Fruit fly (Drosophila melanogaster) whole organism, embryonic: ENCODE results near the gene RpL32.

Experiments
- ATbp ChIP-seq: fragments of 200-800 bp; sonication (Bioruptor generic); optimal IDR thresholded peaks from 2 replicates; lab custom pipeline; 2017; ENCODE audit warnings: missing biosample characterization, mild to moderate bottlenecking, missing genetic modification characterization, missing genetic modification reagents
- Adf1 ChIP-seq: fragments of 200-800 bp; sonication (Bioruptor generic); IDR thresholded peaks from 2 replicates; pipeline ENCODE4 v1.3.6; 2022; ENCODE audit warnings: missing biosample characterization, missing genetic modification characterization
- Bdp1 ChIP-seq: fragments of 200-800 bp; sonication (Bioruptor generic); optimal IDR thresholded peaks from 3 replicates; lab custom pipeline; 2016; ENCODE audit warnings: missing biosample characterization, missing genetic modification characterization
- C15 ChIP-seq: fragments of 200-800 bp; sonication (Bioruptor generic); IDR thresholded peaks from 3 replicates; pipeline ENCODE4 v1.3.6; 2022; ENCODE audit warnings: missing biosample characterization, missing genetic modification characterization
- CG10267 ChIP-seq: fragments of 200-800 bp; sonication (Bioruptor generic); optimal IDR thresholded peaks from 2 replicates; lab custom pipeline; 2018; ENCODE audit warnings: missing biosample characterization, mild to moderate bottlenecking, missing genetic modification characterization, moderate library complexity
- CG10959 ChIP-seq: fragments of 200-800 bp; sonication (Bioruptor generic); IDR thresholded peaks from 2 replicates; pipeline ENCODE4 v1.3.6; 2022; ENCODE audit warnings: missing biosample characterization, missing genetic modification characterization
- CG11695 ChIP-seq: fragments of 200-800 bp; sonication (Bioruptor generic); IDR thresholded peaks from 3 replicates; pipeline ENCODE4 v1.3.6; 2022; ENCODE audit warnings: missing biosample characterization, missing genetic modification characterization
- CG12071 ChIP-seq: fragments of 200-800 bp; sonication (Bioruptor generic); optimal IDR thresholded peaks from 3 replicates; lab custom pipeline; 2018; ENCODE audit warnings: missing biosample characterization, mild to moderate bottlenecking, missing genetic modification characterization
- CG13287 ChIP-seq: fragments of 200-800 bp; sonication (Bioruptor generic); IDR thresholded peaks from 2 replicates; pipeline ENCODE4 v1.3.6; 2022; ENCODE audit warnings: missing biosample characterization, missing genetic modification characterization; ENCODE audit not compliant: partially characterized antibody
- CG14050 ChIP-seq: fragments of 200-800 bp; sonication (Bioruptor generic); IDR thresholded peaks from 3 replicates; pipeline ENCODE4 v1.3.6; 2022; ENCODE audit warnings: missing biosample characterization, missing genetic modification characterization
- CG14965 ChIP-seq: fragments of 200-800 bp; sonication (Bioruptor generic); optimal IDR thresholded peaks from 2 replicates; lab custom pipeline; 2016; ENCODE audit warnings: missing biosample characterization, missing genetic modification characterization, borderline replicate concordance
- CG16863 ChIP-seq: fragments of 200-800 bp; sonication (Bioruptor generic); optimal IDR thresholded peaks from 3 replicates; lab custom pipeline; 2016; ENCODE audit warnings: missing biosample characterization, missing genetic modification characterization
- CG17802 ChIP-seq: fragments of 200-800 bp; sonication (Bioruptor generic); optimal IDR thresholded peaks from 2 replicates; lab custom pipeline; 2018; ENCODE audit warnings: missing biosample characterization, mild to moderate bottlenecking, missing genetic modification characterization, moderate library complexity
- CG18011 ChIP-seq: fragments of 200-800 bp; sonication (Bioruptor generic); optimal IDR thresholded peaks from 2 replicates; lab custom pipeline; 2017; ENCODE audit warnings: missing biosample characterization, missing genetic modification characterization, mild to moderate bottlenecking, moderate library complexity, missing genotype
- CG30020 ChIP-seq: fragments of 200-800 bp; optimal IDR thresholded peaks from 2 replicates; lab custom pipeline; 2019; ENCODE audit warnings: missing biosample characterization, mild to moderate bottlenecking, missing genetic modification characterization, moderate library complexity
- CG33213 ChIP-seq: fragments of 200-800 bp; sonication (Bioruptor generic); optimal IDR thresholded peaks from 3 replicates; lab custom pipeline; 2016; ENCODE audit warnings: missing biosample characterization, missing genetic modification characterization
- CG3847 ChIP-seq: fragments of 200-800 bp; sonication (Bioruptor generic); IDR thresholded peaks from 2 replicates; pipeline ENCODE4 v1.3.6; 2022; ENCODE audit warnings: missing biosample characterization, missing genetic modification characterization
- CG4617 ChIP-seq: fragments of 200-800 bp; sonication (Bioruptor generic); optimal IDR thresholded peaks from 3 replicates; lab custom pipeline; 2016; ENCODE audit warnings: missing biosample characterization, missing genetic modification characterization, borderline replicate concordance
- CG4820 ChIP-seq: fragments of 200-800 bp; sonication (Bioruptor generic); optimal IDR thresholded peaks from 3 replicates; lab custom pipeline; 2016; ENCODE audit warnings: missing biosample characterization, missing genetic modification characterization
- CG8944 ChIP-seq: fragments of 200-800 bp; sonication (Bioruptor generic); optimal IDR thresholded peaks from 3 replicates; lab custom pipeline; 2016; ENCODE audit warnings: missing biosample characterization, missing genetic modification characterization
- Doc2 ChIP-seq: fragments of 200-800 bp; sonication (Bioruptor generic); IDR thresholded peaks from 2 replicates; pipeline ENCODE4 v1.3.6; 2022; ENCODE audit warnings: missing biosample characterization, missing genetic modification characterization
- Doc3 ChIP-seq: fragments of 200-800 bp; sonication (Bioruptor generic); IDR thresholded peaks from 3 replicates; pipeline ENCODE4 v1.3.6; 2022; ENCODE audit warnings: missing biosample characterization, missing genetic modification characterization; ENCODE audit not compliant: partially characterized antibody
- Elba2 ChIP-seq: fragments of 200-800 bp; sonication (Bioruptor generic); optimal IDR thresholded peaks from 3 replicates; lab custom pipeline; 2016; ENCODE audit warnings: missing biosample characterization, missing genetic modification characterization
- Hand ChIP-seq: fragments of 200-800 bp; sonication (Bioruptor generic); optimal IDR thresholded peaks from 2 replicates; lab custom pipeline; 2017; ENCODE audit warnings: mild to moderate bottlenecking, missing biosample characterization, missing genetic modification reagents, missing genetic modification characterization
- Lpt ChIP-seq: fragments of >200 bp; optimal IDR thresholded peaks from 2 replicates; lab custom pipeline; 2018; ENCODE audit warnings: missing biosample characterization, missing genetic modification characterization
- NFAT ChIP-seq: fragments of 200-800 bp; sonication (Bioruptor generic); IDR thresholded peaks from 2 replicates; pipeline ENCODE4 v1.3.6; 2022; ENCODE audit warnings: missing biosample characterization, missing genetic modification characterization
- Neu2 ChIP-seq: fragments of 200-800 bp; sonication (Bioruptor generic); optimal IDR thresholded peaks from 3 replicates; lab custom pipeline; 2016; ENCODE audit warnings: missing biosample characterization, missing genetic modification characterization, borderline replicate concordance
- Pdp1 ChIP-seq, 2 experiments: fragments of 200-800 bp; sonication (Bioruptor generic); optimal IDR thresholded peaks; 3 replicates each; lab custom pipeline; 2016; ENCODE audit warnings: missing biosample characterization in 2 of 2, missing genetic modification characterization in 2 of 2, mild to moderate bottlenecking in 1 of 2, moderate library complexity in 1 of 2
- Six4 ChIP-seq: fragments of 200-800 bp; sonication (Bioruptor generic); optimal IDR thresholded peaks from 2 replicates; lab custom pipeline; 2016; ENCODE audit warnings: missing biosample characterization, missing genetic modification characterization
- Xrp1 ChIP-seq: fragments of 200-800 bp; sonication (Bioruptor generic); IDR thresholded peaks from 2 replicates; pipeline ENCODE4 v1.3.6; 2022; ENCODE audit warnings: missing biosample characterization, missing genetic modification characterization
- ase ChIP-seq: fragments of 200-800 bp; sonication (Bioruptor generic); IDR thresholded peaks from 3 replicates; pipeline ENCODE4 v1.3.6; 2022; ENCODE audit warnings: missing biosample characterization, missing genetic modification characterization
- ash1 ChIP-seq: fragments of 200-800 bp; sonication (Bioruptor generic); optimal IDR thresholded peaks from 2 replicates; lab custom pipeline; 2018; ENCODE audit warnings: missing biosample characterization, mild to moderate bottlenecking, missing genetic modification characterization
- bcd ChIP-seq: fragments of 200-800 bp; sonication (Bioruptor generic); optimal IDR thresholded peaks from 2 replicates; lab custom pipeline; 2017; ENCODE audit warnings: missing biosample characterization, mild to moderate bottlenecking, missing genetic modification characterization
- ci ChIP-seq: fragments of 200-800 bp; sonication (Bioruptor generic); IDR thresholded peaks from 3 replicates; pipeline ENCODE4 v1.3.6; 2022; ENCODE audit warnings: missing biosample characterization, missing genetic modification characterization
- fd102C ChIP-seq: fragments of 200-800 bp; sonication (Bioruptor generic); optimal IDR thresholded peaks from 2 replicates; lab custom pipeline; 2018; ENCODE audit warnings: missing biosample characterization, mild to moderate bottlenecking, missing genetic modification characterization, moderate library complexity
- gcm ChIP-seq: fragments of 200-800 bp; sonication (Bioruptor generic); optimal IDR thresholded peaks from 2 replicates; lab custom pipeline; 2019; ENCODE audit warnings: missing biosample characterization, mild to moderate bottlenecking, missing genetic modification characterization, moderate library complexity
- grau ChIP-seq: fragments of 200-800 bp; optimal IDR thresholded peaks from 3 replicates; lab custom pipeline; 2019; ENCODE audit warnings: missing biosample characterization, mild to moderate bottlenecking, missing genetic modification characterization, moderate library complexity
- gsb-n ChIP-seq: fragments of 200-800 bp; sonication (Bioruptor generic); optimal IDR thresholded peaks from 3 replicates; lab custom pipeline; 2018; ENCODE audit warnings: missing biosample characterization, mild to moderate bottlenecking, missing genetic modification characterization
- ham ChIP-seq: fragments of 200-800 bp; sonication (Bioruptor generic); IDR thresholded peaks from 2 replicates; pipeline ENCODE4 v1.3.6; 2022; ENCODE audit warnings: missing biosample characterization, missing genetic modification characterization
- hb ChIP-seq: fragments of 200-800 bp; sonication (Bioruptor generic); IDR thresholded peaks from 3 replicates; pipeline ENCODE4 v1.3.6; 2022; ENCODE audit warnings: missing biosample characterization, missing genetic modification characterization; ENCODE audit not compliant: partially characterized antibody
- kni ChIP-seq: fragments of 200-800 bp; sonication (Bioruptor generic); optimal IDR thresholded peaks from 3 replicates; lab custom pipeline; 2017; ENCODE audit warnings: mild to moderate bottlenecking, missing biosample characterization, missing genetic modification reagents, missing genetic modification characterization
- mirr ChIP-seq: fragments of 200-800 bp; sonication (Bioruptor generic); optimal IDR thresholded peaks from 3 replicates; lab custom pipeline; 2018; ENCODE audit warnings: missing biosample characterization, mild to moderate bottlenecking, missing genetic modification characterization
- psq ChIP-seq: fragments of 200-800 bp; sonication (Bioruptor generic); optimal IDR thresholded peaks from 2 replicates; lab custom pipeline; 2017; ENCODE audit warnings: missing biosample characterization, missing genetic modification characterization
- slou ChIP-seq: fragments of 200-800 bp; sonication (Bioruptor generic); optimal IDR thresholded peaks from 3 replicates; lab custom pipeline; 2016; ENCODE audit warnings: missing biosample characterization, missing genetic modification characterization
- sna ChIP-seq: fragments of 200-800 bp; sonication (Bioruptor generic); IDR thresholded peaks from 2 replicates; pipeline ENCODE4 v1.3.6; 2022; ENCODE audit warnings: missing biosample characterization, missing genetic modification characterization; ENCODE audit not compliant: partially characterized antibody
- stc ChIP-seq: fragments of 200-800 bp; sonication (Bioruptor generic); IDR thresholded peaks from 2 replicates; pipeline ENCODE4 v1.3.6; 2022; ENCODE audit warnings: missing biosample characterization, missing genetic modification characterization
- tup ChIP-seq: fragments of 200-800 bp; sonication (Bioruptor generic); optimal IDR thresholded peaks from 2 replicates; lab custom pipeline; 2016; ENCODE audit warnings: missing biosample characterization, mild to moderate bottlenecking, missing genetic modification characterization, moderate library complexity
- zf30C ChIP-seq: fragments of 200-800 bp; sonication (Bioruptor generic); optimal IDR thresholded peaks from 3 replicates; lab custom pipeline; 2018; ENCODE audit warnings: missing biosample characterization, mild to moderate bottlenecking, missing genetic modification characterization
- zfh1 ChIP-seq: fragments of 200-800 bp; sonication (Bioruptor generic); IDR thresholded peaks from 3 replicates; pipeline ENCODE4 v1.3.6; 2022; ENCODE audit warnings: missing biosample characterization, missing genetic modification characterization

Gene RpL32

dm6 chr3R:30056592-30057135 is 10.7 kb upstream of the RpL32 start, which contains the start of the genes CG7950 and Rpp14a (continued):
- TF ChIP-seq CG11695 (GFP tag; lab: Robert Waterston, UW) (peak; percentile 61; the same call in 2 of the 3 replicates), kni (GFP tag; lab: Kevin White, UChicago) (peak; percentile 62), C15 (no peak), bcd (GFP tag; lab: Kevin White, UChicago) (peak; percentile 49), ash1 (no peak), CG4617 (GFP tag; lab: Kevin White, UChicago) (peak; percentile 36), Adf1 (GFP tag; lab: Robert Waterston, UW) (peak; percentile 30), CG14050 (peak; percentile 77), Bdp1 (peak; percentile 71), CG13287 (peak; percentile 26; the same call in 1 of the 2 replicates), CG10959 (GFP tag; lab: Robert Waterston, UW) (peak; percentile 41; the same call in 1 of the 2 replicates), CG16863 (GFP tag; lab: Kevin White, UChicago) (peak; percentile 76), CG12071 (peak; percentile 19), hb (GFP tag; lab: Robert Waterston, UW) (no peak), Doc2 (GFP tag; lab: Robert Waterston, UW) (no peak), mirr (GFP tag; lab: Kevin White, UChicago) (peak; percentile 19), ci (peak; percentile 91), CG18011 (GFP tag; lab: Kevin White, UChicago) (peak; percentile 65), Xrp1 (GFP tag; lab: Robert Waterston, UW) (peak; percentile 86), Pdp1 (GFP tag; optimal IDR thresholded peaks at IDR 0.05; lab: Kevin White, UChicago) (peak; percentile 83 to 97), gsb-n (tag; lab: Kevin White, UChicago) (peak; percentile 42), Hand (GFP tag; lab: Kevin White, UChicago) (no peak), Lpt (GFP tag; lab: Kevin White, UChicago) (no peak), stc (GFP tag; lab: Robert Waterston, UW) (peak; percentile 61; the same call in 1 of the 2 replicates), CG33213 (GFP tag; lab: Kevin White, UChicago) (peak; percentile 69), zfh1 (GFP tag; lab: Robert Waterston, UW) (peak; percentile 87), CG30020 (tag; lab: Kevin White, UChicago) (peak; percentile 46), CG17802 (tag; lab: Kevin White, UChicago) (peak; percentile 12), NFAT (GFP tag; lab: Robert Waterston, UW) (peak; percentile 59), CG3847 (GFP tag; lab: Robert Waterston, UW) (peak; percentile 82), sna (peak; percentile 37; the same call in 1 of the 2 replicates), ATbp (GFP tag; lab: Kevin White, UChicago) (peak; percentile 35), CG14965 (GFP tag; lab: Kevin White, UChicago) (no peak), tup (GFP tag; lab: Kevin White, UChicago) (peak; percentile 72), Doc3 (GFP tag; lab: Robert Waterston, UW) (0 out of 3 replicates have a peak, but pooled peaks have one; percentile 5), psq (GFP tag; lab: Kevin White, UChicago) (peak; percentile 21), ham (GFP tag; lab: Robert Waterston, UW) (no peak), zf30C (GFP tag; lab: Kevin White, UChicago) (peak; percentile 38), Elba2 (GFP tag; lab: Kevin White, UChicago) (peak; percentile 8), CG8944 (peak; percentile 62), Six4 (GFP tag; lab: Kevin White, UChicago) (peak; percentile 57), slou (peak; percentile 43), gcm (GFP tag; lab: Kevin White, UChicago) (peak; percentile 75), CG4820 (GFP tag; lab: Kevin White, UChicago) (no peak), grau (tag; lab: Kevin White, UChicago) (peak; percentile 77), Neu2 (GFP tag; lab: Kevin White, UChicago) (peak; percentile 57), ase (peak; percentile 64; the same call in 2 of the 3 replicates), CG10267 (tag; lab: Kevin White, UChicago) (peak; percentile 72), fd102C (GFP tag; lab: Kevin White, UChicago) (peak; percentile 7)
